Fruit fly (Drosophila melanogaster): ENCODE measurements around the gene Caf1-180.

- no peak for TF ChIP-seq gl (tag; optimal IDR thresholded peaks at IDR 0.05)
- TF ChIP-seq rn (GFP tag; IDR thresholded peaks at IDR 0.05), result no peak
- no peak for TF ChIP-seq EcR (GFP tag; optimal IDR thresholded peaks at IDR 0.05)
- TF ChIP-seq CG13204 (GFP tag; optimal IDR thresholded peaks at IDR 0.05), result no peak
- no peak for TF ChIP-seq Snoo (tag; optimal IDR thresholded peaks at IDR 0.05)
- no peak for TF ChIP-seq CG8301 (tag; optimal IDR thresholded peaks at IDR 0.05)
- TF ChIP-seq CG4496 (GFP tag; IDR thresholded peaks at IDR 0.05), result no peak
- TF ChIP-seq CG14655 (GFP tag; optimal IDR thresholded peaks at IDR 0.05), result no peak
- TF ChIP-seq Pif1B (GFP tag; optimal IDR thresholded peaks at IDR 0.05), result no peak
- no peak for TF ChIP-seq CG9948 (tag; optimal IDR thresholded peaks at IDR 0.05)
- TF ChIP-seq CG12605 (GFP tag; IDR thresholded peaks at IDR 0.05), result no peak
- no peak for TF ChIP-seq CG34367 (tag; optimal IDR thresholded peaks at IDR 0.05)
- TF ChIP-seq D1 (tag; optimal IDR thresholded peaks at IDR 0.05), result no peak
- no peak for TF ChIP-seq Pif1A (GFP tag; optimal IDR thresholded peaks at IDR 0.05)
Observed at dm6 chrX:8634789-8635188, 28.7 kb upstream of the Caf1-180 start.

Data from whole organism, pupa.